Worm (Caenorhabditis elegans): ENCODE results near the gene T03G11.10.

DNA sequence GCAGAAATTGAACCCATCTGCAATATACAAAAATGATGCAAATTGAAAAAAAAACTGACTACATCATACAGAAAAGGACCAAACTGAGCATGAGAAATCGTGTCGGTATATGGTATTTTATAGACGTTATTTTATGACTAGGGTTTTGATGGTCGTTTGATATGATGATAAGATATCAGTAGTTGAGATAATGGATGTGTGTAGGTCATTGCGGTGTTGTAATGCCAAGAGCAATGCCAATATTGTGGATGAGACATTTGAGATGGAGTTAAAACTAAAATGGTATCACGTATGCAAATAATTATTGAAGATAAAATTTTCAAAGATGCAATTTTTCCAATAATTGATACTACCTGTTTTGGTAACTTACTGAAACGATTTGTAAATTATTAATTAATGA lies 11.3 kb downstream of the T03G11.10 start, which contains the start of gene C31H2.4:
- TF ChIP-seq zag-1 (tag; optimal IDR thresholded peaks at IDR 0.05) = no peak
- no peak for TF ChIP-seq nhr-23 (tag; optimal IDR thresholded peaks at IDR 0.05)
- no peak for TF ChIP-seq ztf-1 (GFP tag; conservative IDR thresholded peaks at IDR 0.05)
- no peak for TF ChIP-seq ama-1 (optimal IDR thresholded peaks at IDR 0.05)
- no peak for TF ChIP-seq unc-62 (GFP tag; optimal IDR thresholded peaks at IDR 0.05)
- TF ChIP-seq C34F6.9 (tag; optimal IDR thresholded peaks at IDR 0.05) = no peak
- no peak for TF ChIP-seq ceh-82 (tag; optimal IDR thresholded peaks at IDR 0.05)
- no peak for TF ChIP-seq nhr-77 (tag; optimal IDR thresholded peaks at IDR 0.05)

Data from whole organism, L2 larva.